Fruit fly (Drosophila melanogaster): ENCODE measurements around the gene gzl.

The gzl gene

dm6 chr3R:6404174-6404573 is 21.5 kb downstream of the gzl start (continued):
- TF ChIP-seq eve (GFP tag; optimal IDR thresholded peaks at IDR 0.05) (peak in 1 of 2 experiments; percentile 94), corto (GFP tag; optimal IDR thresholded peaks at IDR 0.05) (peak; percentile 26), CG8359 (GFP tag; optimal IDR thresholded peaks at IDR 0.05; ENCODE audit: borderline replicate concordance) (peak; percentile 28), p53 (GFP tag; optimal IDR thresholded peaks at IDR 0.05) (no peak), CG4404 (GFP tag; IDR thresholded peaks at IDR 0.05) (peak; percentile 66), CG15696 (tag; optimal IDR thresholded peaks at IDR 0.05) (peak; percentile 35), dm (GFP tag; optimal IDR thresholded peaks at IDR 0.05) (peak; percentile 23), CG31224 (GFP tag; IDR thresholded peaks at IDR 0.05) (peak; percentile 79; the same call in 1 of the 2 replicates), CG10321 (GFP tag; IDR thresholded peaks at IDR 0.05) (no peak), Eip74EF (GFP tag; optimal IDR thresholded peaks at IDR 0.05) (peak in 1 of 2 experiments; percentile 46), lilli (GFP tag; optimal IDR thresholded peaks at IDR 0.05) (peak; percentile 83), C15 (GFP tag; IDR thresholded peaks at IDR 0.05) (peak; percentile 82; the same call in 2 of the 3 replicates), CG2875 (GFP tag; optimal IDR thresholded peaks at IDR 0.05) (peak; percentile 65), zen (tag; optimal IDR thresholded peaks at IDR 0.05) (peak; percentile 47), CG10366 (GFP tag; IDR thresholded peaks at IDR 0.05) (peak; percentile 88), CG12744 (GFP tag; optimal IDR thresholded peaks at IDR 0.05) (peak; percentile 64), HLH3B (GFP tag; IDR thresholded peaks at IDR 0.05) (peak; percentile 90), fd102C (GFP tag; optimal IDR thresholded peaks at IDR 0.05) (no peak), CG3407 (GFP tag; optimal IDR thresholded peaks at IDR 0.05) (peak; percentile 75), tio (GFP tag; optimal IDR thresholded peaks at IDR 0.05) (peak; percentile 65), CG32767 (GFP tag; IDR thresholded peaks at IDR 0.05) (peak; percentile 85; the same call in 1 of the 2 replicates), Hr3 (GFP tag; optimal IDR thresholded peaks at IDR 0.05) (peak; percentile 80), CG4617 (GFP tag; optimal IDR thresholded peaks at IDR 0.05; ENCODE audit: borderline replicate concordance) (peak; percentile 6), Adf1 (GFP tag; IDR thresholded peaks at IDR 0.05) (no peak), sens (GFP tag) (peak; percentile 92), CG4328 (GFP tag; optimal IDR thresholded peaks at IDR 0.05) (peak; percentile 54), bsh (GFP tag; optimal IDR thresholded peaks at IDR 0.05) (peak; percentile 53 to 87), CG13894 (tag; optimal IDR thresholded peaks at IDR 0.05) (no peak), CG30020 (tag; optimal IDR thresholded peaks at IDR 0.05) (peak; percentile 1), CG7357 (GFP tag; IDR thresholded peaks at IDR 0.05) (peak; percentile 72; the same call in 2 of the 3 replicates), sd (tag; optimal IDR thresholded peaks at IDR 0.05) (peak; percentile 30), CG43689 (GFP tag; IDR thresholded peaks at IDR 0.05) (no peak), shn (GFP tag; optimal IDR thresholded peaks at IDR 0.05) (peak; percentile 68), fru (optimal IDR thresholded peaks at IDR 0.05) (no peak), ERR (GFP tag; optimal IDR thresholded peaks at IDR 0.05) (no peak), NC2α (GFP tag; optimal IDR thresholded peaks at IDR 0.05) (peak; percentile 57), CG6254 (GFP tag; optimal IDR thresholded peaks at IDR 0.05) (peak; percentile 73), CG18262 (tag; optimal IDR thresholded peaks at IDR 0.05) (peak; percentile 80), MTF-1 (GFP tag; optimal IDR thresholded peaks at IDR 0.05; ENCODE audit: borderline replicate concordance) (peak; percentile 56), CG14860 (GFP tag; IDR thresholded peaks at IDR 0.05; ENCODE audit: partially characterized antibody) (no peak), luna (GFP tag; optimal IDR thresholded peaks at IDR 0.05) (no peak), oc (tag; optimal IDR thresholded peaks at IDR 0.05) (peak; percentile 84), CG10431 (GFP tag; optimal IDR thresholded peaks at IDR 0.05) (no peak), CG16779 (GFP tag; IDR thresholded peaks at IDR 0.05) (no peak; the same call in 1 of the 2 replicates), CG13287 (GFP tag; IDR thresholded peaks at IDR 0.05; ENCODE audit: partially characterized antibody) (no peak), CG18599 (GFP tag; optimal IDR thresholded peaks at IDR 0.05) (peak; percentile 80), stc (GFP tag; IDR thresholded peaks at IDR 0.05) (peak; percentile 86; the same call in 1 of the 2 replicates), row (GFP tag; IDR thresholded peaks at IDR 0.05) (peak; percentile 90), jumu (GFP tag; optimal IDR thresholded peaks at IDR 0.05) (peak; percentile 66), Lim3 (GFP tag; IDR thresholded peaks at IDR 0.05) (0 out of 2 replicates have a peak, but pooled peaks have one; percentile 24)
